Worm (Caenorhabditis elegans) whole organism, L4 larva: ENCODE measurements around the gene C53B7.3.

Experiments used
- F37D6.2 ChIP-seq: sonication (generic microtip); optimal IDR thresholded peaks from 2 replicates; lab custom pipeline; 2016; ENCODE audit warnings: mild to moderate bottlenecking, missing genetic modification characterization, missing compliant biosample characterization
- T20F7.1 ChIP-seq: fragments of 200-800 bp; sonication (Bioruptor generic); optimal IDR thresholded peaks from 2 replicates; lab custom pipeline; 2018; ENCODE audit warnings: mild to moderate bottlenecking, missing genetic modification characterization, missing compliant biosample characterization
- T26A8.4 ChIP-seq: fragments of 200-800 bp; sonication (Bioruptor generic); IDR thresholded peaks from 2 replicates; pipeline ENCODE4 v1.3.6; 2022; ENCODE audit warnings: missing genetic modification characterization, missing compliant biosample characterization
- Y48G9A.11 ChIP-seq: fragments of 200-800 bp; sonication (Bioruptor generic); IDR thresholded peaks from 2 replicates; pipeline ENCODE4 v1.3.6; 2022; ENCODE audit warnings: missing genetic modification reagents, missing genetic modification characterization, missing compliant biosample characterization
- aha-1 ChIP-seq: fragments of 150-350 bp; peaks from one replicate; lab custom pipeline; 2014; ENCODE audit warnings: missing biosample characterization, missing genetic modification characterization
- ama-1 ChIP-seq: fragments of 150-350 bp; optimal IDR thresholded peaks from 2 replicates; lab custom pipeline; 2014; ENCODE audit warnings: inconsistent platforms, mixed read lengths
- attf-4 ChIP-seq: sonication (generic microtip); optimal IDR thresholded peaks from 3 replicates; lab custom pipeline; 2017; ENCODE audit warnings: missing biosample characterization, missing genetic modification characterization
- ceh-20 ChIP-seq: fragments of 200-800 bp; sonication (Bioruptor generic); IDR thresholded peaks from 2 replicates; pipeline ENCODE4 v1.3.6; 2022; ENCODE audit warnings: missing genetic modification reagents, missing genetic modification characterization, missing compliant biosample characterization
- ctbp-1 ChIP-seq: fragments of 200-800 bp; sonication (Bioruptor generic); IDR thresholded peaks from 2 replicates; pipeline ENCODE4 v1.3.6; 2022; ENCODE audit warnings: missing genetic modification reagents, missing genetic modification characterization, missing compliant biosample characterization
- daf-16 ChIP-seq, 3 experiments: sonication (generic microtip); optimal IDR thresholded peaks; 2 replicates each; lab custom pipeline; 2016 to 2017; ENCODE audit warnings: missing genetic modification characterization in 3 of 3, missing genetic modification reagents in 3 of 3, mild to moderate bottlenecking in 2 of 3, missing compliant biosample characterization in 2 of 3, missing biosample characterization in 1 of 3, moderate library complexity in 1 of 3
- daf-8 ChIP-seq: fragments of 200-800 bp; sonication (Bioruptor generic); IDR thresholded peaks from 2 replicates; pipeline ENCODE4 v1.3.6; 2022; ENCODE audit warnings: missing genetic modification characterization, missing compliant biosample characterization
- dve-1 ChIP-seq: sonication (generic microtip); optimal IDR thresholded peaks from 2 replicates; lab custom pipeline; 2017; ENCODE audit warnings: antibody characterized with exemption, mild to moderate bottlenecking, missing genetic modification characterization, missing compliant biosample characterization; ENCODE audit not compliant: insufficient read depth
- egl-27 ChIP-seq: sonication (generic microtip); optimal IDR thresholded peaks from 3 replicates; lab custom pipeline; 2017; ENCODE audit warnings: missing biosample characterization, missing genetic modification reagents, missing genetic modification characterization
- fkh-10 ChIP-seq: fragments of 150-350 bp; optimal IDR thresholded peaks from 2 replicates; lab custom pipeline; 2014; ENCODE audit warnings: missing biosample characterization, missing genetic modification reagents, missing genetic modification characterization
- fos-1 ChIP-seq: fragments of 150-350 bp; optimal IDR thresholded peaks from 2 replicates; lab custom pipeline; 2014; ENCODE audit warnings: missing biosample characterization, missing genetic modification characterization
- hlh-30 ChIP-seq: sonication (generic microtip); optimal IDR thresholded peaks from 2 replicates; lab custom pipeline; 2017; ENCODE audit warnings: antibody characterized with exemption, mild to moderate bottlenecking, missing genetic modification characterization, missing compliant biosample characterization; ENCODE audit not compliant: insufficient read depth
- lim-7 ChIP-seq: fragments of 200-800 bp; sonication (Bioruptor generic); IDR thresholded peaks from 2 replicates; pipeline ENCODE4 v1.3.6; 2022; ENCODE audit warnings: missing genetic modification characterization, missing compliant biosample characterization
- lin-13 ChIP-seq: fragments of 150-350 bp; optimal IDR thresholded peaks from 2 replicates; lab custom pipeline; 2014; ENCODE audit warnings: missing biosample characterization, missing genetic modification reagents, missing genetic modification characterization
- madf-5 ChIP-seq, 2 experiments: fragments of 200-800 bp; sonication (Bioruptor generic); IDR thresholded peaks; 2 replicates each; pipeline ENCODE4 v1.3.6; 2022; ENCODE audit warnings: missing compliant biosample characterization in 2 of 2, missing genetic modification characterization in 2 of 2
- madf-9 ChIP-seq: fragments of 200-800 bp; sonication (Bioruptor generic); conservative IDR thresholded peaks from 2 replicates; pipeline ENCODE4 v1.3.6; 2022; ENCODE audit warnings: missing genetic modification reagents, missing genetic modification characterization, missing compliant biosample characterization
- mdl-1 ChIP-seq, 2 experiments: fragments of 150-350 bp in 1 of 2; sonication (generic microtip) in 1 of 2; optimal IDR thresholded peaks; 2 replicates each; lab custom pipeline; 2014 to 2017; ENCODE audit warnings: missing biosample characterization in 2 of 2, missing genetic modification characterization in 2 of 2
- mep-1 ChIP-seq: fragments of 150-350 bp; sonication (generic microtip); optimal IDR thresholded peaks from 3 replicates; lab custom pipeline; 2014; ENCODE audit warnings: missing biosample characterization, missing genetic modification characterization
- mxl-3 ChIP-seq: fragments of 200-800 bp; sonication (Bioruptor generic); optimal IDR thresholded peaks from 2 replicates; lab custom pipeline; 2018; ENCODE audit warnings: mild to moderate bottlenecking, missing genetic modification characterization, missing compliant biosample characterization
- nhr-28 ChIP-seq: fragments of 150-350 bp; optimal IDR thresholded peaks from 2 replicates; lab custom pipeline; 2014; ENCODE audit warnings: missing biosample characterization, missing genetic modification characterization
- nhr-48 ChIP-seq: sonication (generic microtip); optimal IDR thresholded peaks from 2 replicates; lab custom pipeline; 2016; ENCODE audit warnings: mild to moderate bottlenecking, missing genetic modification characterization, missing compliant biosample characterization
- nhr-77 ChIP-seq: fragments of 150-350 bp; optimal IDR thresholded peaks from 2 replicates; lab custom pipeline; 2014; ENCODE audit warnings: missing biosample characterization, missing genetic modification characterization
- pha-4 ChIP-seq, 2 experiments: fragments of 150-350 bp in 1 of 2; fragments of 200-800 bp in 1 of 2; sonication (Bioruptor generic) in 1 of 2; IDR thresholded peaks in 1 of 2; optimal IDR thresholded peaks in 1 of 2; 2 replicates each; pipeline versions ENCODE4 v1.3.6 to Lab custom; 2014 to 2022; ENCODE audit warnings: missing genetic modification characterization in 2 of 2, missing genetic modification reagents in 2 of 2, missing biosample characterization in 1 of 2, missing compliant biosample characterization in 1 of 2
- spr-1 ChIP-seq: sonication (generic microtip); optimal IDR thresholded peaks from 2 replicates; lab custom pipeline; 2016; ENCODE audit warnings: mild to moderate bottlenecking, missing genetic modification characterization, missing compliant biosample characterization
- unc-62 ChIP-seq, 3 experiments: fragments of 150-350 bp in 1 of 3; sonication (generic microtip); optimal IDR thresholded peaks in 2 of 3; peaks in 1 of 3; 1 replicate in 1 of 3; 2 replicates in 2 of 3; lab custom pipeline; 2014 to 2017; ENCODE audit warnings: missing biosample characterization in 3 of 3, missing genetic modification characterization in 3 of 3, missing genetic modification reagents in 3 of 3, missing genotype in 1 of 3
- zfp-3 ChIP-seq: fragments of 200-800 bp; sonication (Bioruptor generic); conservative IDR thresholded peaks from 2 replicates; pipeline ENCODE4 v1.3.6; 2022; ENCODE audit warnings: missing genetic modification reagents, missing genetic modification characterization, missing compliant biosample characterization
- ztf-7 ChIP-seq: fragments of 150-350 bp; optimal IDR thresholded peaks from 2 replicates; lab custom pipeline; 2014; ENCODE audit warnings: missing biosample characterization, missing genetic modification characterization

Gene C53B7.3

ce11 chrX:6840670-6841308 is 3.8 kb upstream of the C53B7.3 start, which contains the start of the genes glr-6 and asg-2 (continued):
- TF ChIP-seq F37D6.2 (tag; lab: Kevin White, UChicago) (peak; percentile 0), lin-13 (GFP tag; lab: Kevin White, UChicago) (peak; percentile 78), ctbp-1 (0 out of 2 replicates have a peak, but pooled peaks have one; percentile 39), mdl-1 (tag; optimal IDR thresholded peaks at IDR 0.05; lab: Kevin White, UChicago) (peak in 1 of 2 experiments; percentile 35), ceh-20 (GFP tag; lab: Robert Waterston, UW) (0 out of 2 replicates have a peak, but pooled peaks have one; percentile 43), lim-7 (no peak), nhr-77 (peak; percentile 92), egl-27 (tag; lab: Kevin White, UChicago) (no peak), hlh-30 (tag; lab: Kevin White, UChicago) (peak; percentile 66), mep-1 (tag; lab: Kevin White, UChicago) (peak; percentile 89), nhr-48 (peak; percentile 22), daf-16 (GFP tag; optimal IDR thresholded peaks at IDR 0.05; lab: Kevin White, UChicago) (peak in 1 of 2 experiments; percentile 38), daf-16 (tag; optimal IDR thresholded peaks at IDR 0.05; lab: Kevin White, UChicago) (peak; percentile 80), ama-1 (lab: Kevin White, UChicago) (peak; percentile 10), Y48G9A.11 (GFP tag; lab: Robert Waterston, UW) (no peak), zfp-3 (GFP tag; lab: Robert Waterston, UW) (no peak), pha-4 (GFP tag; IDR thresholded peaks at IDR 0.05; lab: Robert Waterston, UW) (0 out of 2 replicates have a peak, but pooled peaks have one; percentile 48), pha-4 (tag; optimal IDR thresholded peaks at IDR 0.05; lab: Kevin White, UChicago) (peak; percentile 95), T26A8.4 (GFP tag; lab: Robert Waterston, UW) (peak; percentile 57), aha-1 (peak; percentile 96), nhr-28 (tag; lab: Kevin White, UChicago) (peak; percentile 88), fkh-10 (peak; percentile 79), mxl-3 (peak; percentile 38), dve-1 (peak; percentile 87), T20F7.1 (peak; percentile 68), ztf-7 (tag; lab: Kevin White, UChicago) (no peak), spr-1 (tag; lab: Kevin White, UChicago) (peak; percentile 51)

- TF ChIP-seq madf-9 (GFP tag; lab: Robert Waterston, UW) (no peak), daf-16 (GFP tag; optimal IDR thresholded peaks at IDR 0.05; lab: Kevin White, UChicago) (no peak), daf-16 (tag; optimal IDR thresholded peaks at IDR 0.05; lab: Kevin White, UChicago) (no peak), fkh-10 (no peak), fos-1 (tag; lab: Kevin White, UChicago) (no peak), egl-27 (tag; lab: Kevin White, UChicago) (no peak), pha-4 (GFP tag; IDR thresholded peaks at IDR 0.05; lab: Robert Waterston, UW) (peak; percentile 33; the same call in 1 of the 2 replicates), pha-4 (tag; optimal IDR thresholded peaks at IDR 0.05; lab: Kevin White, UChicago) (no peak)
Observed at ce11 chrX:6845934-6846333, 1.4 kb downstream of the C53B7.3 start, which contains the start of gene C53B7.2. C53B7.2 (plus strand) TSS chrX:6846234.

- TF ChIP-seq madf-5 (GFP tag; IDR thresholded peaks at IDR 0.05; lab: Robert Waterston, UW) (no peak), daf-8 (GFP tag; lab: Robert Waterston, UW) (no peak), aha-1 (peak; percentile 72), Y48G9A.11 (GFP tag; lab: Robert Waterston, UW) (no peak)
Observed at ce11 chrX:6848596-6848995, 4.0 kb downstream of the C53B7.3 start.

ce11 chrX:6850412-6850811 is 5.9 kb downstream of the C53B7.3 start:
- no peak for TF ChIP-seq lin-13 (GFP tag; lab: Kevin White, UChicago)
- TF ChIP-seq nhr-77: no peak
- TF ChIP-seq nhr-28 (tag; lab: Kevin White, UChicago): no peak
- TF ChIP-seq attf-4: no peak
- TF ChIP-seq aha-1: peak; percentile 29
- peak in 1 of 2 experiments; percentile 96 for TF ChIP-seq unc-62 (GFP tag; optimal IDR thresholded peaks at IDR 0.05 in 1 of 2; lab: Kevin White, UChicago)
- TF ChIP-seq unc-62 (tag; optimal IDR thresholded peaks at IDR 0.05; lab: Kevin White, UChicago): no peak
